Fruit fly (Drosophila melanogaster) whole organism, embryonic: ENCODE data around the gene CG16984.

Experiments used
- Abd-B ChIP-seq: fragments of 200-800 bp; sonication (Bioruptor generic); optimal IDR thresholded peaks from 2 replicates; lab custom pipeline; 2018; ENCODE audit warnings: missing biosample characterization, mild to moderate bottlenecking, missing genetic modification characterization, moderate library complexity
- Atf6 ChIP-seq: fragments of 200-800 bp; sonication (Bioruptor generic); IDR thresholded peaks from 2 replicates; pipeline ENCODE4 v1.3.6; 2022; ENCODE audit warnings: missing biosample characterization, missing genetic modification characterization
- Awh ChIP-seq: fragments of 200-800 bp; sonication (Bioruptor generic); IDR thresholded peaks from 2 replicates; pipeline ENCODE4, ENCODE4 v1.3.6; 2022; ENCODE audit warnings: missing biosample characterization, missing genetic modification characterization
- CG10147 ChIP-seq: fragments of 200-800 bp; sonication (Bioruptor generic); optimal IDR thresholded peaks from 2 replicates; lab custom pipeline; 2019; ENCODE audit warnings: missing biosample characterization, mild to moderate bottlenecking, missing genetic modification characterization, moderate library complexity
- CG1602 ChIP-seq: fragments of 200-800 bp; sonication (Bioruptor generic); optimal IDR thresholded peaks from 3 replicates; lab custom pipeline; 2016; ENCODE audit warnings: missing biosample characterization, missing genetic modification characterization
- CG17328 ChIP-seq: fragments of 200-800 bp; sonication (Bioruptor generic); IDR thresholded peaks from 2 replicates; pipeline ENCODE4 v1.3.6; 2022; ENCODE audit warnings: missing biosample characterization, missing genetic modification characterization
- CG17361 ChIP-seq: fragments of 200-800 bp; sonication (Bioruptor generic); IDR thresholded peaks from 3 replicates; pipeline ENCODE4 v1.3.6; 2022; ENCODE audit warnings: missing biosample characterization, missing genetic modification characterization
- CG17612 ChIP-seq: fragments of 200-800 bp; sonication (Bioruptor generic); IDR thresholded peaks from 2 replicates; pipeline ENCODE4 v1.3.6; 2022; ENCODE audit warnings: missing biosample characterization, missing genetic modification characterization
- CG1832 ChIP-seq: fragments of 200-800 bp; sonication (Bioruptor generic); optimal IDR thresholded peaks from 2 replicates; lab custom pipeline; 2017; ENCODE audit warnings: missing biosample characterization, mild to moderate bottlenecking, missing genetic modification characterization, inconsistent platforms
- CG3163 ChIP-seq: fragments of 200-800 bp; sonication (Bioruptor generic); optimal IDR thresholded peaks from 3 replicates; lab custom pipeline; 2016; ENCODE audit warnings: missing biosample characterization, missing genetic modification characterization
- CG3281 ChIP-seq: fragments of 200-800 bp; sonication (Bioruptor generic); optimal IDR thresholded peaks from 3 replicates; lab custom pipeline; 2017; ENCODE audit warnings: missing biosample characterization, mild to moderate bottlenecking, missing genetic modification characterization
- CG4854 ChIP-seq: fragments of 200-800 bp; sonication (Bioruptor generic); optimal IDR thresholded peaks from 2 replicates; lab custom pipeline; 2016; ENCODE audit warnings: missing biosample characterization, missing genetic modification characterization, inconsistent platforms
- CTCF ChIP-seq: fragments of 200-800 bp; sonication (Bioruptor generic); optimal IDR thresholded peaks from 2 replicates; lab custom pipeline; 2017; ENCODE audit warnings: missing biosample characterization, mild to moderate bottlenecking, missing genetic modification characterization, moderate library complexity
- Doc2 ChIP-seq: fragments of 200-800 bp; sonication (Bioruptor generic); IDR thresholded peaks from 2 replicates; pipeline ENCODE4 v1.3.6; 2022; ENCODE audit warnings: missing biosample characterization, missing genetic modification characterization
- Fer1 ChIP-seq: fragments of 200-800 bp; sonication (Bioruptor generic); optimal IDR thresholded peaks from 2 replicates; lab custom pipeline; 2017; ENCODE audit warnings: missing biosample characterization, mild to moderate bottlenecking, missing genetic modification characterization
- HmgZ ChIP-seq: fragments of 200-800 bp; sonication (Bioruptor generic); optimal IDR thresholded peaks from 2 replicates; lab custom pipeline; 2018; ENCODE audit warnings: missing biosample characterization, mild to moderate bottlenecking, missing genetic modification characterization
- Hr51 ChIP-seq, 2 experiments: fragments of 200-800 bp; sonication (Bioruptor generic); optimal IDR thresholded peaks; 2 replicates in 1 of 2; 3 replicates in 1 of 2; lab custom pipeline; 2016 to 2018; ENCODE audit warnings: missing biosample characterization in 2 of 2, missing genetic modification characterization in 2 of 2, mild to moderate bottlenecking in 1 of 2, moderate library complexity in 1 of 2
- Kr ChIP-seq: fragments of 200-800 bp; sonication (Bioruptor generic); optimal IDR thresholded peaks from 2 replicates; lab custom pipeline; 2017; ENCODE audit warnings: missing biosample characterization, mild to moderate bottlenecking, missing genetic modification characterization
- MBD-R2 ChIP-seq: fragments of 200-800 bp; sonication (Bioruptor generic); IDR thresholded peaks from 2 replicates; pipeline ENCODE4 v1.3.6; 2022; ENCODE audit warnings: missing biosample characterization, missing genetic modification characterization
- NFAT ChIP-seq: fragments of 200-800 bp; sonication (Bioruptor generic); IDR thresholded peaks from 2 replicates; pipeline ENCODE4 v1.3.6; 2022; ENCODE audit warnings: missing biosample characterization, missing genetic modification characterization
- Neu2 ChIP-seq: fragments of 200-800 bp; sonication (Bioruptor generic); optimal IDR thresholded peaks from 3 replicates; lab custom pipeline; 2016; ENCODE audit warnings: missing biosample characterization, missing genetic modification characterization, borderline replicate concordance
- Nf-YB ChIP-seq: fragments of 200-800 bp; sonication (Bioruptor generic); optimal IDR thresholded peaks from 3 replicates; lab custom pipeline; 2019; ENCODE audit warnings: missing biosample characterization, mild to moderate bottlenecking, missing genetic modification characterization, moderate library complexity
- Nf-YC ChIP-seq: fragments of 200-800 bp; optimal IDR thresholded peaks from 3 replicates; lab custom pipeline; 2019; ENCODE audit warnings: missing biosample characterization, mild to moderate bottlenecking, missing genetic modification characterization, moderate library complexity
- Six4 ChIP-seq: fragments of 200-800 bp; sonication (Bioruptor generic); optimal IDR thresholded peaks from 2 replicates; lab custom pipeline; 2016; ENCODE audit warnings: missing biosample characterization, missing genetic modification characterization
- Vsx1 ChIP-seq: fragments of 200-800 bp; sonication (Bioruptor generic); optimal IDR thresholded peaks from 2 replicates; lab custom pipeline; 2017; ENCODE audit warnings: missing biosample characterization, mild to moderate bottlenecking, missing genetic modification characterization, missing genetic modification reagents
- YL-1 ChIP-seq: fragments of 200-800 bp; sonication (Bioruptor generic); optimal IDR thresholded peaks from 3 replicates; lab custom pipeline; 2017; ENCODE audit warnings: missing biosample characterization, mild to moderate bottlenecking, missing genetic modification characterization
- abd-A ChIP-seq: fragments of 200-800 bp; sonication (Bioruptor generic); optimal IDR thresholded peaks from 3 replicates; lab custom pipeline; 2019; ENCODE audit warnings: missing biosample characterization, mild to moderate bottlenecking, missing genetic modification characterization, moderate library complexity
- al ChIP-seq: fragments of 200-800 bp; sonication (Bioruptor generic); IDR thresholded peaks from 2 replicates; pipeline ENCODE4 v1.3.6; 2022; ENCODE audit warnings: missing biosample characterization, missing genetic modification characterization
- ato ChIP-seq: fragments of 200-800 bp; sonication (Bioruptor generic); IDR thresholded peaks from 2 replicates; pipeline ENCODE4 v1.3.6; 2022; ENCODE audit warnings: missing biosample characterization, missing genetic modification characterization; ENCODE audit not compliant: partially characterized antibody
- corto ChIP-seq: fragments of 200-800 bp; sonication (Bioruptor generic); optimal IDR thresholded peaks from 2 replicates; lab custom pipeline; 2016; ENCODE audit warnings: missing biosample characterization, mild to moderate bottlenecking, missing genetic modification characterization, moderate library complexity
- croc ChIP-seq: fragments of 200-800 bp; sonication (Bioruptor generic); conservative IDR thresholded peaks from 3 replicates; pipeline ENCODE4 v1.3.6; 2022; ENCODE audit warnings: missing biosample characterization, missing genetic modification characterization
- crp ChIP-seq, 2 experiments: fragments of 200-800 bp; sonication (Bioruptor generic); optimal IDR thresholded peaks; 2 replicates in 1 of 2; 3 replicates in 1 of 2; lab custom pipeline; 2017; ENCODE audit warnings: missing biosample characterization in 2 of 2, missing genetic modification characterization in 2 of 2, mild to moderate bottlenecking in 1 of 2, moderate library complexity in 1 of 2
- dysf ChIP-seq: fragments of 200-800 bp; sonication (Bioruptor generic); IDR thresholded peaks from 3 replicates; pipeline ENCODE4 v1.3.6; 2022; ENCODE audit warnings: missing biosample characterization, missing genetic modification characterization
- esg ChIP-seq: fragments of 200-800 bp; sonication (Bioruptor generic); conservative IDR thresholded peaks from 2 replicates; pipeline ENCODE4 v1.3.6; 2022; ENCODE audit warnings: missing biosample characterization, missing genetic modification characterization
- ewg ChIP-seq: fragments of 200-800 bp; sonication (Bioruptor generic); optimal IDR thresholded peaks from 3 replicates; lab custom pipeline; 2017; ENCODE audit warnings: mild to moderate bottlenecking, missing biosample characterization, missing genetic modification reagents, missing genetic modification characterization
- ftz-f1 ChIP-seq: fragments of 200-800 bp; sonication (Bioruptor generic); optimal IDR thresholded peaks from 2 replicates; lab custom pipeline; 2016; ENCODE audit warnings: missing biosample characterization, missing genetic modification characterization
- kah ChIP-seq: fragments of 200-800 bp; sonication (Bioruptor generic); optimal IDR thresholded peaks from 2 replicates; lab custom pipeline; 2018; ENCODE audit warnings: missing biosample characterization, mild to moderate bottlenecking, missing genetic modification characterization
- nmo ChIP-seq: fragments of 200-800 bp; sonication (Bioruptor generic); optimal IDR thresholded peaks from 2 replicates; lab custom pipeline; 2018; ENCODE audit warnings: missing biosample characterization, mild to moderate bottlenecking, missing genetic modification characterization, moderate library complexity
- onecut ChIP-seq: fragments of 200-800 bp; sonication (Bioruptor generic); IDR thresholded peaks from 2 replicates; pipeline ENCODE4 v1.3.6; 2022; ENCODE audit warnings: missing biosample characterization, missing genetic modification characterization
- org-1 ChIP-seq: fragments of 200-800 bp; sonication (Bioruptor generic); optimal IDR thresholded peaks from 2 replicates; lab custom pipeline; 2017; ENCODE audit warnings: missing biosample characterization, missing genetic modification characterization
- pum ChIP-seq: fragments of 200-800 bp; sonication (Bioruptor generic); optimal IDR thresholded peaks from 2 replicates; lab custom pipeline; 2016; ENCODE audit warnings: missing biosample characterization, missing genetic modification characterization
- sc ChIP-seq, 3 experiments: fragments of >200 bp in 2 of 3; fragments of 200-800 bp in 1 of 3; sonication (Bioruptor generic) in 1 of 3; optimal IDR thresholded peaks; 2 replicates in 2 of 3; 3 replicates in 1 of 3; lab custom pipeline; 2017; ENCODE audit warnings: mild to moderate bottlenecking in 1 of 3, missing biosample characterization in 1 of 3, missing genetic modification characterization in 1 of 3, missing genetic modification reagents in 1 of 3
- sens-2 ChIP-seq: fragments of 200-800 bp; sonication (Bioruptor generic); IDR thresholded peaks from 2 replicates; pipeline ENCODE4 v1.3.6; 2022; ENCODE audit warnings: missing biosample characterization, missing genetic modification characterization
- seq ChIP-seq: fragments of 200-800 bp; sonication (Bioruptor generic); IDR thresholded peaks from 2 replicates; pipeline ENCODE4 v1.3.6; 2022; ENCODE audit warnings: missing biosample characterization, missing genetic modification characterization
- tin ChIP-seq: fragments of 200-800 bp; sonication (Bioruptor generic); optimal IDR thresholded peaks from 3 replicates; lab custom pipeline; 2016; ENCODE audit warnings: missing biosample characterization, missing genetic modification characterization
- tna ChIP-seq: fragments of 200-800 bp; sonication (Bioruptor generic); IDR thresholded peaks from 2 replicates; pipeline ENCODE4 v1.3.6; 2022; ENCODE audit warnings: missing biosample characterization, missing genetic modification characterization; ENCODE audit not compliant: partially characterized antibody
- tx ChIP-seq: fragments of 200-800 bp; sonication (Bioruptor generic); optimal IDR thresholded peaks from 2 replicates; lab custom pipeline; 2016; ENCODE audit warnings: missing biosample characterization, missing genetic modification characterization
- zfh2 ChIP-seq: fragments of 200-800 bp; sonication (Bioruptor generic); optimal IDR thresholded peaks from 2 replicates; lab custom pipeline; 2016; ENCODE audit warnings: missing biosample characterization, missing genetic modification characterization

The CG16984 gene

DNA sequence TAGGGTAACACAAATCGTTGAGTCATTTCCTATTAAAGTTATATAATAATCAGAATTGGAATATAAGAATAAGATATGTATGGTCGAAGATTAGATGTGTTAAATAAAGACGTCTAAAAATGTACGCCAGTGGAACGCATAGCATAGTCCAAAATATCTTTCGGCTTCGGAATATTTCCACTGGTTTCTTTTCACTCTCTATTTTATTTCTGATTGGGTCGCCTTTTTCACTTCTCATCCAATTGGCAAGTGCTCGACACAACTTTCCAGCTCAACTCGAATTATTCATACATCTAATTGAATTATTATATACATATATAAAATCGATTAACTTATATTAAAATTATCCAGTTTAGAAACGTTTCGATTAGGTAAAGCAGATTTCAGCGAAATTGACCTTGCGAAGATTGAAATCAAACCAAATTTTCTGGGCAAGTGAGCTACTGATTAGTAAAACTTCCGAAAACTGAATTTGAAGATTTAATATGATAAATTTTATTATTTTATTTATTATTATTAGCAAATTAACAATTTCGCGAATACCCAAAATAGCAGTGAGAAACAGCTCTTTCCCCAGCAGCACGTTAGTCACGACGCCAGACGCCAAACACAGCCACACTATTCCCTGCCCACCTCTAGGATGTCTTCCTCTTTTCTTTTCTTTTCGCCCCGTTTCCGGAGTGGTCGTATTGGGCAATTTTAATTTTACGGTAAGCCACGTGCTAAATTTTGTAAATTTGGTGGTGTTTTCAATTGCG is 8.6 kb upstream of the CG16984 start, which contains the start of gene RpL8 (continued):
- TF ChIP-seq CG1832 (GFP tag; lab: Kevin White, UChicago) (no peak), MBD-R2 (GFP tag; lab: Robert Waterston, UW) (peak; percentile 56; the same call in 1 of the 2 replicates), CG17328 (GFP tag; lab: Robert Waterston, UW) (peak; percentile 92), al (GFP tag; lab: Robert Waterston, UW) (peak; percentile 65), org-1 (GFP tag; lab: Kevin White, UChicago) (peak; percentile 64), CG17361 (peak; percentile 66; the same call in 2 of the 3 replicates), sens-2 (GFP tag; lab: Robert Waterston, UW) (peak; percentile 89), Vsx1 (peak; percentile 83), Kr (GFP tag; lab: Kevin White, UChicago) (peak; percentile 71), Nf-YB (GFP tag; lab: Kevin White, UChicago) (peak; percentile 63), abd-A (tag; lab: Kevin White, UChicago) (no peak), corto (GFP tag; lab: Kevin White, UChicago) (peak; percentile 0), kah (peak; percentile 86), pum (GFP tag; lab: Kevin White, UChicago) (peak; percentile 66), tx (GFP tag; lab: Kevin White, UChicago) (peak; percentile 49), CG1602 (peak; percentile 45), NFAT (GFP tag; lab: Robert Waterston, UW) (peak; percentile 88), Hr51 (GFP tag; optimal IDR thresholded peaks at IDR 0.05; lab: Kevin White, UChicago) (peak; percentile 65 to 81), ato (GFP tag; lab: Robert Waterston, UW) (peak; percentile 43; the same call in 1 of the 2 replicates), seq (GFP tag; lab: Robert Waterston, UW) (peak; percentile 80), Six4 (peak; percentile 49), crp (GFP tag; optimal IDR thresholded peaks at IDR 0.05; lab: Kevin White, UChicago) (peak in 1 of 2 experiments; percentile 34), Doc2 (GFP tag; lab: Robert Waterston, UW) (no peak), Awh (GFP tag; lab: Robert Waterston, UW) (peak; percentile 78), CG10147 (peak; percentile 43), CTCF (GFP tag; lab: Kevin White, UChicago) (peak; percentile 62), Fer1 (GFP tag; lab: Kevin White, UChicago) (peak; percentile 89), tna (GFP tag; lab: Robert Waterston, UW) (peak; percentile 48; the same call in 1 of the 2 replicates), Atf6 (peak; percentile 72), sc (optimal IDR thresholded peaks at IDR 0.05; lab: Kevin White, UChicago) (no peak), sc (GFP tag; optimal IDR thresholded peaks at IDR 0.05; lab: Kevin White, UChicago) (peak; percentile 62), CG4854 (GFP tag; lab: Kevin White, UChicago) (peak; percentile 76), onecut (peak; percentile 89), Neu2 (GFP tag; lab: Kevin White, UChicago) (peak; percentile 64), esg (GFP tag; lab: Robert Waterston, UW) (peak; percentile 69), CG17612 (0 out of 2 replicates have a peak, but pooled peaks have one; percentile 25), croc (peak; percentile 45; the same call in 2 of the 3 replicates), dysf (GFP tag; lab: Robert Waterston, UW) (peak; percentile 82), zfh2 (GFP tag; lab: Kevin White, UChicago) (peak; percentile 72), Abd-B (peak; percentile 77), tin (peak; percentile 71), YL-1 (peak; percentile 98), CG3163 (peak; percentile 50), CG3281 (GFP tag; lab: Kevin White, UChicago) (peak; percentile 87), Nf-YC (tag; lab: Kevin White, UChicago) (peak; percentile 54), ewg (GFP tag; lab: Kevin White, UChicago) (peak; percentile 72), nmo (peak; percentile 72), ftz-f1 (peak; percentile 45), HmgZ (tag; lab: Kevin White, UChicago) (peak; percentile 68)
